Worm (Caenorhabditis elegans) whole organism, young adult: ENCODE results near the gene nlp-64.

Source experiments
- B0035.1 ChIP-seq: sonication (generic microtip); optimal IDR thresholded peaks from 2 replicates; lab custom pipeline; 2016; ENCODE audit warnings: missing genetic modification characterization, mild to moderate bottlenecking, missing compliant biosample characterization, missing genotype, missing genetic modification reagents
- B0336.3 ChIP-seq: fragments of 200-800 bp; sonication (Bioruptor generic); IDR thresholded peaks from 2 replicates; pipeline ENCODE4 v1.3.6; 2022; ENCODE audit warnings: missing genetic modification characterization, missing compliant biosample characterization
- D2030.7 ChIP-seq: fragments of 200-800 bp; sonication (Bioruptor generic); IDR thresholded peaks from 2 replicates; pipeline ENCODE4 v1.3.6; 2022; ENCODE audit warnings: missing genetic modification reagents, missing genetic modification characterization, missing compliant biosample characterization
- F33H1.4 ChIP-seq: fragments of 200-800 bp; sonication (Bioruptor generic); IDR thresholded peaks from 2 replicates; pipeline ENCODE4 v1.3.6; 2022; ENCODE audit warnings: missing genetic modification reagents, missing genetic modification characterization, missing compliant biosample characterization
- F37B4.10 ChIP-seq: fragments of 200-800 bp; sonication (Bioruptor generic); IDR thresholded peaks from 2 replicates; pipeline ENCODE4 v1.3.6; 2022; ENCODE audit warnings: missing genetic modification characterization, missing compliant biosample characterization
- F57A8.1 ChIP-seq: fragments of 200-800 bp; sonication (Bioruptor generic); optimal IDR thresholded peaks from 2 replicates; lab custom pipeline; 2018; ENCODE audit warnings: mild to moderate bottlenecking, missing genetic modification characterization, moderate library complexity, missing compliant biosample characterization
- K11D2.4 ChIP-seq: fragments of 200-800 bp; sonication (Bioruptor generic); IDR thresholded peaks from 2 replicates; pipeline ENCODE4 v1.3.6; 2022; ENCODE audit warnings: missing genetic modification reagents, missing genetic modification characterization, missing compliant biosample characterization
- akir-1 ChIP-seq: fragments of 200-800 bp; sonication (Bioruptor generic); optimal IDR thresholded peaks from 2 replicates; lab custom pipeline; 2018; ENCODE audit warnings: mild to moderate bottlenecking, missing genetic modification characterization, moderate library complexity, missing compliant biosample characterization
- ama-1 ChIP-seq, 3 experiments: fragments of 150-350 bp in 1 of 3; sonication (generic microtip) in 2 of 3; optimal IDR thresholded peaks; 2 replicates each; lab custom pipeline; 2014 to 2018; ENCODE audit warnings: missing biosample characterization in 2 of 3, missing genetic modification characterization in 2 of 3, missing genetic modification reagents in 2 of 3
- aptf-3 ChIP-seq: fragments of 200-800 bp; sonication (Bioruptor generic); IDR thresholded peaks from 2 replicates; pipeline ENCODE4 v1.3.6; 2022; ENCODE audit warnings: missing genetic modification characterization, missing compliant biosample characterization
- attf-6 ChIP-seq: fragments of 200-800 bp; sonication (Bioruptor generic); IDR thresholded peaks from 2 replicates; pipeline ENCODE4 v1.3.6; 2022; ENCODE audit warnings: missing genetic modification reagents, missing genetic modification characterization, missing compliant biosample characterization
- bed-1 ChIP-seq: fragments of 200-800 bp; sonication (Bioruptor generic); IDR thresholded peaks from 2 replicates; pipeline ENCODE4 v1.3.6; 2022; ENCODE audit warnings: missing genetic modification reagents, missing genetic modification characterization, missing compliant biosample characterization
- cebp-1 ChIP-seq, 2 experiments: fragments of 200-800 bp in 1 of 2; sonication (Bioruptor generic) in 1 of 2; sonication (generic microtip) in 1 of 2; IDR thresholded peaks in 1 of 2; optimal IDR thresholded peaks in 1 of 2; 2 replicates each; pipeline versions ENCODE4 v1.3.6 to Lab custom; 2017 to 2022; ENCODE audit warnings: missing compliant biosample characterization in 2 of 2, missing genetic modification characterization in 2 of 2, mild to moderate bottlenecking in 1 of 2, missing genetic modification reagents in 1 of 2, moderate library complexity in 1 of 2
- ceh-100 ChIP-seq: fragments of 200-800 bp; sonication (Bioruptor generic); IDR thresholded peaks from 2 replicates; pipeline ENCODE4 v1.3.6; 2022; ENCODE audit warnings: missing genetic modification reagents, missing genetic modification characterization, missing compliant biosample characterization
- ceh-40 ChIP-seq: fragments of 200-800 bp; sonication (Bioruptor generic); IDR thresholded peaks from 2 replicates; pipeline ENCODE4 v1.3.6; 2022; ENCODE audit warnings: missing genetic modification characterization, missing compliant biosample characterization
- chd-7 ChIP-seq: sonication (generic microtip); optimal IDR thresholded peaks from 2 replicates; lab custom pipeline; 2016; ENCODE audit warnings: mild to moderate bottlenecking, missing genetic modification characterization, moderate library complexity, missing compliant biosample characterization
- die-1 ChIP-seq: sonication (generic microtip); optimal IDR thresholded peaks from 2 replicates; lab custom pipeline; 2016; ENCODE audit warnings: missing genotype, mild to moderate bottlenecking, missing genetic modification characterization, missing compliant biosample characterization
- dox-1 ChIP-seq: fragments of 200-800 bp; sonication (Bioruptor generic); IDR thresholded peaks from 2 replicates; pipeline ENCODE4 v1.3.6; 2022; ENCODE audit warnings: missing genetic modification reagents, missing genetic modification characterization, missing compliant biosample characterization
- dpff-1 ChIP-seq: sonication (generic microtip); optimal IDR thresholded peaks from 2 replicates; lab custom pipeline; 2017; ENCODE audit warnings: mild to moderate bottlenecking, missing genetic modification characterization, missing compliant biosample characterization
- egl-44 ChIP-seq: fragments of 200-800 bp; sonication (Bioruptor generic); IDR thresholded peaks from 2 replicates; pipeline ENCODE4 v1.3.6; 2022; ENCODE audit warnings: missing genetic modification reagents, missing genetic modification characterization, missing compliant biosample characterization
- fkh-3 ChIP-seq: sonication (generic microtip); optimal IDR thresholded peaks from 2 replicates; lab custom pipeline; 2016; ENCODE audit warnings: mild to moderate bottlenecking, missing genetic modification characterization, missing compliant biosample characterization
- hlh-12 ChIP-seq: sonication (generic microtip); optimal IDR thresholded peaks from 2 replicates; lab custom pipeline; 2016; ENCODE audit warnings: missing genetic modification characterization, missing compliant biosample characterization
- hlh-26 ChIP-seq: fragments of 200-800 bp; sonication (Bioruptor generic); conservative IDR thresholded peaks from 2 replicates; pipeline ENCODE4 v1.3.6; 2022; ENCODE audit warnings: missing genetic modification reagents, missing genetic modification characterization, missing compliant biosample characterization
- hrde-1 ChIP-seq: sonication (generic microtip); optimal IDR thresholded peaks from 2 replicates; lab custom pipeline; 2016; ENCODE audit warnings: missing genetic modification characterization, mild to moderate bottlenecking, missing compliant biosample characterization, moderate library complexity, missing genotype, missing genetic modification reagents, borderline replicate concordance
- let-526 ChIP-seq: fragments of 200-800 bp; sonication (Bioruptor generic); IDR thresholded peaks from 2 replicates; pipeline ENCODE4 v1.3.6; 2022; ENCODE audit warnings: missing genetic modification reagents, missing genetic modification characterization, missing compliant biosample characterization
- let-607 ChIP-seq, 2 experiments: fragments of 200-800 bp in 1 of 2; sonication (Bioruptor generic) in 1 of 2; sonication (generic microtip) in 1 of 2; optimal IDR thresholded peaks; 2 replicates each; lab custom pipeline; 2016 to 2018; ENCODE audit warnings: mild to moderate bottlenecking in 2 of 2, missing compliant biosample characterization in 2 of 2, missing genetic modification characterization in 2 of 2, moderate library complexity in 2 of 2, missing genotype in 1 of 2
- lin-26 ChIP-seq: fragments of 200-800 bp; sonication (Bioruptor generic); IDR thresholded peaks from 2 replicates; pipeline ENCODE4 v1.3.6; 2022; ENCODE audit warnings: missing genetic modification reagents, missing genetic modification characterization, missing compliant biosample characterization
- lin-40 ChIP-seq: sonication (generic microtip); optimal IDR thresholded peaks from 2 replicates; lab custom pipeline; 2016; ENCODE audit warnings: missing genetic modification characterization, mild to moderate bottlenecking, missing compliant biosample characterization, missing genotype, missing genetic modification reagents
- lsy-27 ChIP-seq: sonication (generic microtip); optimal IDR thresholded peaks from 2 replicates; lab custom pipeline; 2017; ENCODE audit warnings: missing genetic modification characterization, mild to moderate bottlenecking, missing compliant biosample characterization, antibody characterized with exemption, missing genotype, borderline replicate concordance; ENCODE audit not compliant: insufficient read depth
- madf-6 ChIP-seq: fragments of 200-800 bp; sonication (Bioruptor generic); IDR thresholded peaks from 2 replicates; pipeline ENCODE4 v1.3.6; 2022; ENCODE audit warnings: missing genetic modification reagents, missing genetic modification characterization, missing compliant biosample characterization
- nhr-27 ChIP-seq: fragments of 200-800 bp; sonication (Bioruptor generic); optimal IDR thresholded peaks from 2 replicates; lab custom pipeline; 2018; ENCODE audit warnings: mild to moderate bottlenecking, missing genetic modification characterization, moderate library complexity, missing compliant biosample characterization
- rpc-1 ChIP-seq, 2 experiments: fragments of 150-350 bp in 1 of 2; sonication (generic microtip) in 1 of 2; optimal IDR thresholded peaks; 2 replicates each; lab custom pipeline; 2014 to 2018; ENCODE audit warnings: missing biosample characterization in 1 of 2, missing genetic modification characterization in 1 of 2, missing genetic modification reagents in 1 of 2, missing genotype in 1 of 2
- sdz-38 ChIP-seq: sonication (generic microtip); optimal IDR thresholded peaks from 2 replicates; lab custom pipeline; 2016; ENCODE audit warnings: missing genotype, missing genetic modification characterization, missing compliant biosample characterization
- snpc-4 ChIP-seq, 5 experiments: fragments of 150-350 bp in 1 of 5; sonication (generic microtip) in 4 of 5; optimal IDR thresholded peaks; 2 replicates each; lab custom pipeline; 2014 to 2018; ENCODE audit warnings: missing genetic modification characterization in 5 of 5, missing biosample characterization in 3 of 5, antibody characterized with exemption in 2 of 5, mild to moderate bottlenecking in 2 of 5, missing compliant biosample characterization in 2 of 5, missing genotype in 2 of 5, moderate library complexity in 2 of 5, missing genetic modification reagents in 1 of 5
- sptf-2 ChIP-seq: fragments of 200-800 bp; sonication (Bioruptor generic); optimal IDR thresholded peaks from 2 replicates; lab custom pipeline; 2018; ENCODE audit warnings: mild to moderate bottlenecking, missing genetic modification characterization, missing compliant biosample characterization
- tlf-1 ChIP-seq: fragments of 200-800 bp; sonication (Bioruptor generic); optimal IDR thresholded peaks from 2 replicates; lab custom pipeline; 2018; ENCODE audit warnings: mild to moderate bottlenecking, missing genetic modification characterization, missing compliant biosample characterization
- unc-130 ChIP-seq: sonication (generic microtip); optimal IDR thresholded peaks from 2 replicates; lab custom pipeline; 2016; ENCODE audit warnings: missing genetic modification reagents, missing genetic modification characterization, missing compliant biosample characterization
- zfh-2 ChIP-seq: fragments of 200-800 bp; sonication (Bioruptor generic); conservative IDR thresholded peaks from 2 replicates; pipeline ENCODE4 v1.3.6; 2022; ENCODE audit warnings: missing genetic modification reagents, missing genetic modification characterization, missing compliant biosample characterization
- ztf-18 ChIP-seq: sonication (generic microtip); optimal IDR thresholded peaks from 2 replicates; lab custom pipeline; 2016; ENCODE audit warnings: missing genotype, mild to moderate bottlenecking, missing genetic modification characterization, missing compliant biosample characterization
- ztf-26 ChIP-seq: sonication (generic microtip); optimal IDR thresholded peaks from 2 replicates; lab custom pipeline; 2017; ENCODE audit warnings: missing genetic modification characterization, missing compliant biosample characterization

nlp-64 gene

ce11 chrX:311211-311610 lies at the start of gene nlp-64:
Gene nlp-64, minus strand, starts transcription at chrX:311311.
- TF ChIP-seq cebp-1 (GFP tag; IDR thresholded peaks at IDR 0.05; lab: Robert Waterston, UW) = no peak
- no peak for TF ChIP-seq cebp-1 (tag; optimal IDR thresholded peaks at IDR 0.05; lab: Kevin White, UChicago)
- TF ChIP-seq unc-130 (GFP tag; lab: Kevin White, UChicago) = no peak
- no peak for TF ChIP-seq sdz-38 (tag; lab: Kevin White, UChicago)
- no peak for TF ChIP-seq dox-1 (GFP tag; lab: Robert Waterston, UW)
- TF ChIP-seq nhr-27 (tag; lab: Kevin White, UChicago) = no peak

DNA sequence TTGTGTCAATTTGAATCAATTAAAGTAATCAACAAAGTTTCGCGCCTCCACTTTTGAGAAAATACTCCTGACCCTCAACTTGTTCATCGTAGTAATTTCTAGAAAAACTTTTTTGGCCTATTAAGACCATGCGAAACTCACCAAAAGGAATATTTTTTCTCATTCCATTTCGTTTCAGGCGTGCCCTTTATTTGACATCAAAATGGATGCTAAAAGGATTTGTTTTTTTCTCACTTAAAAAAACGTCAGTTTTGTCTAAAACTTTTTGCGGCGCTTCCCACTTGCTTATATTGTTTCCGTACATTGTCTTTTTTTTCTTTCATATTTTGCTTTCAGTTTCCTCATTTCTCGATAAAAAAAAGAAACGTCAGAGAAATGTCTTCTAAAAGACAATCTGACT lies 49.4 kb upstream of the nlp-64 start, which contains the start of gene C04E7.5:
Gene C04E7.5, plus strand, starts transcription at position 301 of the 400 bp plus-strand sequence.
- TF ChIP-seq ceh-100 (GFP tag; lab: Robert Waterston, UW) = no peak
- TF ChIP-seq aptf-3 (GFP tag; lab: Robert Waterston, UW) = no peak
- TF ChIP-seq chd-7 (tag; lab: Kevin White, UChicago) = no peak
- TF ChIP-seq B0336.3 (GFP tag; lab: Robert Waterston, UW) = no peak
- TF ChIP-seq madf-6 (GFP tag; lab: Robert Waterston, UW) = no peak
- no peak for TF ChIP-seq ceh-40 (GFP tag; lab: Robert Waterston, UW)
- TF ChIP-seq let-607 (tag; optimal IDR thresholded peaks at IDR 0.05; lab: Kevin White, UChicago) = no peak
- no peak for TF ChIP-seq K11D2.4
- no peak for TF ChIP-seq lin-40 (tag; lab: Kevin White, UChicago)
- TF ChIP-seq nhr-27 (tag; lab: Kevin White, UChicago) = no peak
- no peak for TF ChIP-seq ztf-26
- TF ChIP-seq egl-44 (GFP tag; lab: Robert Waterston, UW) = no peak
- TF ChIP-seq hrde-1 (tag; lab: Kevin White, UChicago) = no peak
- no peak for TF ChIP-seq ztf-18 (tag; lab: Kevin White, UChicago)
- no peak for TF ChIP-seq F57A8.1 (GFP tag; lab: Kevin White, UChicago)
- TF ChIP-seq ama-1 (optimal IDR thresholded peaks at IDR 0.05; lab: Kevin White, UChicago) = no peak
- no peak for TF ChIP-seq ama-1 (GFP tag; optimal IDR thresholded peaks at IDR 0.05; lab: Kevin White, UChicago)
- no peak for TF ChIP-seq dpff-1 (tag; lab: Kevin White, UChicago)
- TF ChIP-seq let-526 (GFP tag; lab: Robert Waterston, UW) = no peak

- no peak for TF ChIP-seq F37B4.10 (GFP tag; lab: Robert Waterston, UW)
- TF ChIP-seq let-607 (tag; optimal IDR thresholded peaks at IDR 0.05; lab: Kevin White, UChicago) = no peak
- TF ChIP-seq lsy-27 (tag; lab: Kevin White, UChicago) = no peak
Measured at ce11 chrX:357792-358191, 46.7 kb upstream of the nlp-64 start, which contains the start of gene C04E7.1. Gene C04E7.1, plus strand, starts transcription at chrX:358092.

DNA sequence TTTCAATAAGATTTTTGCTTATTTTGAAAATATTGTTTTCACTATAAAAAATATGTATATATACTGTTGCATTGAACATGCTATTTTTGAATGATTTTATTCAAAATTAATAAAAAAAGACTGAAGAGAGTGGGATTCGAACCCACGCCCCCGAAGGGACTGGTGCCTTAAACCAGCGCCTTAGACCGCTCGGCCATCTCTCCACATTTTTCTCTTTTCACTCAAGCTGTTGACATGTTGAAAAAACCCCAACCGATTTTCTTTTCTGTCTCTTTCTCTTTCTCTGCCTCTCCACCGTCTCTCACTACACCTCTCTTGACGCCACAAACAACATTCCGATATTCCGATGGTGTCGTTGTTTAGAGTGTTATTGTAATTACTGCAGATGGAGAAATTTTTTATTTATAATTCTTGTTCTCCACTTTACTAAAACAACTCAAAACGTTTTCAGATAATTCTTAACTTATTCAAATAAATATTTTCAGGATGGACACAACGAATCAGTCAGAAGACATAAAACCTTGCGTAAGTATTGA lies 42.1 kb upstream of the nlp-64 start, which contains the start of gene sor-3:
Gene sor-3, plus strand, starts transcription at position 486 of the 536 bp plus-strand sequence.
- TF ChIP-seq hlh-26 (GFP tag; lab: Robert Waterston, UW) (no peak), fkh-3 (tag; lab: Kevin White, UChicago) (no peak), bed-1 (no peak), die-1 (tag; lab: Kevin White, UChicago) (peak; percentile 91), lin-26 (GFP tag; lab: Robert Waterston, UW) (peak; percentile 94), F57A8.1 (GFP tag; lab: Kevin White, UChicago) (no peak), unc-130 (GFP tag; lab: Kevin White, UChicago) (peak; percentile 54), B0035.1 (tag; lab: Kevin White, UChicago) (peak; percentile 82), rpc-1 (optimal IDR thresholded peaks at IDR 0.05; lab: Kevin White, UChicago) (peak; percentile 97), rpc-1 (tag; optimal IDR thresholded peaks at IDR 0.05; lab: Kevin White, UChicago) (peak; percentile 96), snpc-4 (GFP tag; optimal IDR thresholded peaks at IDR 0.05; lab: Kevin White, UChicago) (peak; percentile 62), snpc-4 (tag; optimal IDR thresholded peaks at IDR 0.05; lab: Kevin White, UChicago) (no peak), tlf-1 (GFP tag; lab: Kevin White, UChicago) (no peak), zfh-2 (0 out of 2 replicates have a peak, but pooled peaks have one; percentile 30), F33H1.4 (GFP tag; lab: Robert Waterston, UW) (peak; percentile 41), akir-1 (no peak), hlh-12 (peak; percentile 47), D2030.7 (GFP tag; lab: Robert Waterston, UW) (peak; percentile 84), attf-6 (GFP tag; lab: Robert Waterston, UW) (0 out of 2 replicates have a peak, but pooled peaks have one; percentile 24), sptf-2 (no peak)
